Fruit fly (Drosophila melanogaster) S2 (cell line): ENCODE results near the gene CG2200.

ENCODE experiments used
- CG8478 ChIP-seq: fragments of >200 bp; optimal IDR thresholded peaks from 2 replicates; lab custom pipeline; 2018
- CTCF ChIP-seq, 2 experiments: fragments of >200 bp; optimal IDR thresholded peaks; 2 replicates each; lab custom pipeline; 2018

DNA sequence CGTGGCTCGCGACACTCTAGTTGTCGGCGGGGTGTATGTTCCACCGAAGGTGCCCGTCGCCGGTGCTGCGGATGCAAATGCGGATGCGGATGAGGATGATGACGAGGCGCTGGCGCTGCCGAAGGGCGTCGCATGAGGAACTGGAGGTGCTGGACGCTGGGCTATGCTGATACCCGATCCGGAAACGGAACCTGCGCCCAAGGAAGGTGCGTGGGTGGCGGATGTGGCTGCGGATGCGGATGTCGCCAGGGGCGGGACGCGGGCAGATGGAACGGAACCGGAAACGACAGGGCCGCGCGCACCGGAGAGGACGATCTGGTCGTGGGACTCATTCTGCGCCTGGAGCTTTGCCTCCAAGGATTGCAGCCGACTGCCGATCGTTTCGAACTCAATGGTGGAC is 4.7 kb upstream of the CG2200 start:
- TF ChIP-seq CTCF (optimal IDR thresholded peaks at IDR 0.05; lab: Kevin White, UChicago) (no peak), CG8478 (lab: Kevin White, UChicago) (no peak)
